Worm (Caenorhabditis elegans): ENCODE data around the gene lido-7.
"Not testable (repeated sequence)": the region's sequence is repeated elsewhere in the genome, so short reads cannot be mapped to it uniquely, and the experiment has no call there.

Gene lido-7

DNA sequence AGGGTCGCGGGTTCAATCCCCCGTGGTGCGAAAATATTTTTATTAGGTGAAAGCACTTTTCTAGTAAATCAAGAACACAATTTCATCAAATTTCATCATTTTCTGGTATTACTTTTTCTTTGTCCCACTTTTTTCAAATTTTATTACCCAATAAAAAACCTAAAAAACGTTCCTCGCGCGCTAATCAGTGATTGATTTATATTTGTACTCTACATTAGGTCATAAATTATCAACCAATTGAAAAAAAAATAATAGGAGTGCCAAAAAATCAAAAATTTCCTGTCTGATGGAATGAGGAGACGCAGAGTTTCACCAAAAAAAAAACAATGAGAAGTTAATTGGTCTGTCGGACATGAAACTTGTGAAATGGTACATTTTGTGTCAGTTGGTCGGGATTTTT lies 36.6 kb downstream of the lido-7 start:
- TF ChIP-seq zag-1 (tag; optimal IDR thresholded peaks at IDR 0.05) (no peak), nhr-77 (tag; optimal IDR thresholded peaks at IDR 0.05) (no peak)

DNA sequence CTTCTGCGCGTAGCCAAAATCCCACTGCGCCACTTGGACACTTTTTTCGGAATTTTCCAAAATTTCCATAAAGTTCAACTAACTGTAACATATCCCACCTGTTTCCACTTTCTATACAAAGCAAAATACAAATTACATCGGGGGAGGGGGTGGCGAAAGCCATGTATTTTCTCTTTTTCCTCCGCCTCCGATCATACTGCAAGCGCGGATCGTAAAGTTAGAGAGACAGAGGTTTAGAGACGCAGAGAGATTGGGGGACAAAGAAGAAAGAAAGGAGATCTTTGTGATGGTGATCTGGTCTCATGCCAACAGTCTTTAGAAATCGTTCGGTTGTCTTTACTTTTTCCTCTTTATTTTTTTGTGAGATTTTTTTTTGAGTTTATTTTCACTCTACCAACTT lies 40.2 kb downstream of the lido-7 start:
- TF ChIP-seq ztf-4 (tag; optimal IDR thresholded peaks at IDR 0.05) (no peak), nhr-25 (tag; optimal IDR thresholded peaks at IDR 0.05) (peak; percentile 17), zag-1 (tag; optimal IDR thresholded peaks at IDR 0.05) (no peak), blmp-1 (tag; optimal IDR thresholded peaks at IDR 0.05; ENCODE audit: insufficient read depth) (peak; percentile 6)

DNA sequence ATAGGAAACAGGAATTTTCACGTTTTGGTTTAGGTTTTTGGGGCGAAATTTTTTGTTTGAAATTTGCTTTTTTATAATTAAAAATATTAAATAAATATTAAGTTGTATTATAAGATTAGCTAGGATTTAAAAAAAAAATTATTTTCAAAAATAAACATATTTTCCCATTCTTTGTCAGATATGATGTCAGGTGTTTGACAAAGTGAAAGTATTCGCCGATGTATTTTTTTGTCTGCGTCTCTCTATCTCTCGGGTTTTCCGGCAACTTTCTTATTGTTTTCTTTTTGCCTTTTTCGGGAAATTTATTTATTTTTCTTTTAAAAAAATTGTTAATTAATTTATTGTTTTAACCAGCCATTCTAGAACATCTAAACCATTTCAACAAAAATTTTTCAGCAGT lies 42.3 kb downstream of the lido-7 start:
- TF ChIP-seq blmp-1 (tag; optimal IDR thresholded peaks at IDR 0.05; ENCODE audit: insufficient read depth): peak; percentile 65
- no peak for TF ChIP-seq unc-62 (GFP tag; optimal IDR thresholded peaks at IDR 0.05)

DNA sequence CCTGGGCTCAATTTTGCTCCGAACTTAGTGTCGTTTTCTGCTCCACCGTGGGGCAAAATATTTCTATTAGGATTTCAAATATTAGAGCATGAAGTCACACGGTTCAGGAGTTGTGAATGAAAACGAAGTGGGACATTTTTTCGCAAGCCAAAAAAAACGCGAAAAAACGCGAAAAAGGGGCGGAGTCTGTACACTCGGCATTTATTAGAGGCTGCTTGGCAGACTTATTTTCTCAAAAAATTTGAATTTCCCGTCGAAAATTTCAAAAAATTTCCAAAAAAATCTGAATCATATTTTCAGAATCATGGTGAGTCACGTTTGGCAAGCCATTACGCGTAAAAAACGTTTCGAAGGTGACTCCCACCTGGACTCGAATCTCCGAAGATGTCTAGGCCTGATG lies 44.4 kb downstream of the lido-7 start, which contains the start of gene B0454.6:
Gene B0454.6 (plus strand): TSS at position 301 of the 400 bp plus-strand sequence.
- TF ChIP-seq ceh-16, fos-1, nhr-129 (tag; optimal IDR thresholded peaks at IDR 0.05): not testable (repeated sequence)

DNA sequence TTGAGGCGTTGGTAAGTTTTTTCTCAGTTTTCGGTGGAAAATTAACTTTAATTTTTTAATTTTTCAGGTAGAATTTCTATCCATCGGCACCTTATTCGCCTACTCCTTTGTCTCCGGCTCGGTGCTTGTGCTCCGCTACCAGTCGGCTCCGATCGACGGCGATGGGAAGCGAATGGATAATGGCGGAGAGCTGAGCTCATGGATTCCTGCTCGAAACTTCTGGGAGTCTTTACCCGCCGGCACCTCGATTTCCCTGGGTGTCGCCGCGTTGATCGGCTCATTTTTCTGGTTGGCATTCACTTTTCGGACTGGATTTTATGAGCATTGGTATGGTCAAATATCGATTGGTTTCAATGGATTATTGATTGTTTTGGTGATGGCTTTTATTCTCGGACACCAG lies 46.8 kb downstream of the lido-7 start:
- TF ChIP-seq lin-39 (tag; optimal IDR thresholded peaks at IDR 0.05) (no peak), dmd-4 (tag; optimal IDR thresholded peaks at IDR 0.05) (no peak), lin-13 (GFP tag; optimal IDR thresholded peaks at IDR 0.05) (no peak), skn-1 (tag; optimal IDR thresholded peaks at IDR 0.05) (no peak), nhr-77 (tag; optimal IDR thresholded peaks at IDR 0.05) (no peak), mdl-1 (tag; optimal IDR thresholded peaks at IDR 0.05) (no peak), alr-1 (tag; optimal IDR thresholded peaks at IDR 0.05) (no peak), nhr-21 (tag; optimal IDR thresholded peaks at IDR 0.05) (no peak), mbf-1 (tag; optimal IDR thresholded peaks at IDR 0.05) (no peak), nhr-11 (tag; optimal IDR thresholded peaks at IDR 0.05) (no peak), crh-2 (tag; optimal IDR thresholded peaks at IDR 0.05) (no peak), elt-1 (tag; optimal IDR thresholded peaks at IDR 0.05) (no peak), ceh-82 (tag; optimal IDR thresholded peaks at IDR 0.05) (no peak), elt-3 (tag; optimal IDR thresholded peaks at IDR 0.05) (no peak), F13H6.1 (tag; optimal IDR thresholded peaks at IDR 0.05) (no peak)

DNA sequence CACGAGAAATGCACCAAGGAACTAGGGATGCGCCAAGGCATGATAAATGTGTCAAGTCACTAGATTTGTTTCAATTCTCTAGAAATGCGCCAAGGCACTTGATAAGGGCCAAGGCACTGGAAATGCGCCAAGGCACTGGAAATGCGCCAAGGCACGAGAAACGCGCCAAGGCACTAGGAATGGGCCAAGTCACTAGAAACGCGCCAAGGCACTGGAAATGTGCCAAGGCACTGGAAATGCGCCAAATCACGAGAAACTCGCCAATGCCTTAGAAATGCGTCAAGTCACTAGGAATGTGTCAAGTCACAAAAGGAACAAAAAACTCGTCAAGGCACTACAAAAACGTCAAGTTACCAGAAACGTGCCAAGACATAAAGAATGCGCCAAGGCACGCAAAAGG lies 48.2 kb downstream of the lido-7 start:
- TF ChIP-seq peb-1 (tag; optimal IDR thresholded peaks at IDR 0.05) (no peak), C34F6.9 (tag; optimal IDR thresholded peaks at IDR 0.05) (no peak), ztf-11 (tag; optimal IDR thresholded peaks at IDR 0.05) (no peak), ZK546.5 (tag; optimal IDR thresholded peaks at IDR 0.05) (no peak), nhr-6 (tag; optimal IDR thresholded peaks at IDR 0.05) (no peak), ama-1 (optimal IDR thresholded peaks at IDR 0.05) (no peak), unc-62 (GFP tag; optimal IDR thresholded peaks at IDR 0.05) (no peak), F13H6.1 (tag; optimal IDR thresholded peaks at IDR 0.05) (no peak), zag-1 (tag; optimal IDR thresholded peaks at IDR 0.05) (no peak), nhr-12 (tag; optimal IDR thresholded peaks at IDR 0.05) (no peak)

DNA sequence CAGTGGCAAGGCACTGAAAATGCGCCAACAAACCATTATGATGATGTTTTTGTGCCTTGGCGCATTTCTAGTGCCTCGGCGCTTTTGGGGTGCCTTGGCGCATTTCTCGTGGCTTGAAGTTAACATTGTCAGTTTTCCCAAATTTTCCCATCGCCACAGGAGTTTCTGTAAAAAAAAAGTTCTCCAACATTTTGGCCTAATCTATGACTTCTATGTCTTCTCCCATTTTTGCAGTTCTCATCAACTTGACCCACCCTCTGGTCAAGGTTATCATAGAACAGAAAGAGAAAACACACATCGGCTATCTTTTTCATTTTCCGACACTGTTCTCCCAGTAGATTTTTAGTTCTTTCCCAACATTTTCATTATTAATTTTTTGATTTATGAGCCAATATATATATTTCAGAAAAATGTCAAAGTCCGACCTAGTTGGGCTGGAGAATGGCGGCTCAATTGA lies 50.4 kb downstream of the lido-7 start, which contains the start of the genes B0454.26 and B0454.5:
Gene B0454.26 (minus strand): TSS at position 101 of the 457 bp plus-strand sequence.
Gene B0454.5 (plus strand): TSS at position 407 of the 457 bp plus-strand sequence.
- TF ChIP-seq elt-3 (tag; optimal IDR thresholded peaks at IDR 0.05) (no peak), ceh-16 (tag; optimal IDR thresholded peaks at IDR 0.05) (no peak), ztf-11 (tag; optimal IDR thresholded peaks at IDR 0.05) (no peak), unc-62 (GFP tag; optimal IDR thresholded peaks at IDR 0.05) (no peak), fos-1 (tag; optimal IDR thresholded peaks at IDR 0.05) (no peak), C34F6.9 (tag; optimal IDR thresholded peaks at IDR 0.05) (no peak), ZK546.5 (tag; optimal IDR thresholded peaks at IDR 0.05) (no peak), nhr-23 (tag; optimal IDR thresholded peaks at IDR 0.05) (no peak), nhr-11 (tag; optimal IDR thresholded peaks at IDR 0.05) (no peak), nhr-25 (tag; optimal IDR thresholded peaks at IDR 0.05) (no peak), crh-2 (tag; optimal IDR thresholded peaks at IDR 0.05) (no peak), ceh-82 (tag; optimal IDR thresholded peaks at IDR 0.05) (no peak), nhr-12 (tag; optimal IDR thresholded peaks at IDR 0.05) (no peak), sem-4 (tag; optimal IDR thresholded peaks at IDR 0.05) (no peak), ztf-1 (GFP tag; conservative IDR thresholded peaks at IDR 0.05) (no peak)

All from whole organism, L2 larva.